4 worm cellular contexts compared by ENCODE assay signal in the genomic region with DNA sequence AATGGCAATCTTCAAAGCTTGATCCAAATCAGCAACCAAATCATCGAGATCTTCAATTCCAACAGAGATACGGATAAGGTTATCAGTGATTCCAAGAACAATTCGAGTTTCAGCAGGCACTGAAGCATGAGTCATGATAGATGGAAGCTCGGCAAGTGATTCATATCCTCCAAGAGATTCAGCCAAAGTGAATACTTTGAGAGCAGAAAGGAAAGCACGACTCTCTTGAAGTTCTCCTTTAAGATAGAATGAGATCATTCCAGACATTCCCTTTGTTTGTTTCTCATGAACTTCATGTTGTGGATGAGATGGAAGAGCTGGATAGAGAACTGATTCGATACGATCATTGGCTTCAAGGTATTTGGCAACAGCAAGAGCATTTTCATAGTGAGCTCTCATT.
TF ChIP-seq lines count a peak whose summit lies in the region.

No protein-coding gene starts in this region.

TF ChIP-seq in whole organism, L2 larva, 48 proteins besides CTCF, POLR2A, EP300 and RAD21:
- peak; percentile 2 for TF ChIP-seq sma-9 (GFP tag; optimal IDR thresholded peaks at IDR 0.05; lab: Kevin White, UChicago)
- no peak for TF ChIP-seq sma-9 (tag; optimal IDR thresholded peaks at IDR 0.05; lab: Kevin White, UChicago)
- TF ChIP-seq gmeb-1 (tag; optimal IDR thresholded peaks at IDR 0.05; lab: Kevin White, UChicago): no peak
TF ChIP-seq in whole organism, L2 larva: peak in this region for 1.

TF ChIP-seq in whole organism, L3 larva, 47 proteins besides CTCF, POLR2A, EP300 and RAD21:
- no peak for TF ChIP-seq snpc-4 (tag; optimal IDR thresholded peaks at IDR 0.05; lab: Kevin White, UChicago)
- peak; percentile 2 for TF ChIP-seq nhr-43 (tag; optimal IDR thresholded peaks at IDR 0.05; lab: Kevin White, UChicago; ENCODE audit: poor library complexity, severe bottlenecking)

TF ChIP-seq in whole organism, L4 larva, 104 proteins besides CTCF, POLR2A, EP300 and RAD21:
- TF ChIP-seq lin-13 (GFP tag; optimal IDR thresholded peaks at IDR 0.05; lab: Kevin White, UChicago): no peak
- peak in 1 of 2 experiments; percentile 98 for TF ChIP-seq unc-62 (GFP tag; optimal IDR thresholded peaks at IDR 0.05 in 1 of 2; lab: Kevin White, UChicago)
- no peak for TF ChIP-seq unc-62 (tag; optimal IDR thresholded peaks at IDR 0.05; lab: Kevin White, UChicago)
- TF ChIP-seq lin-38 (GFP tag; IDR thresholded peaks at IDR 0.05; lab: Robert Waterston, UW): peak; percentile 14; the same call in 1 of the 2 replicates
- TF ChIP-seq lin-15B (tag; optimal IDR thresholded peaks at IDR 0.05; lab: Kevin White, UChicago): no peak
- TF ChIP-seq mdt-29 (GFP tag; IDR thresholded peaks at IDR 0.05; lab: Robert Waterston, UW): no peak
- TF ChIP-seq fkh-10 (GFP tag; optimal IDR thresholded peaks at IDR 0.05; lab: Kevin White, UChicago): no peak

TF ChIP-seq in whole organism, young adult, 124 proteins besides CTCF, POLR2A, EP300 and RAD21:
- TF ChIP-seq nhr-120 (GFP tag; IDR thresholded peaks at IDR 0.05; lab: Robert Waterston, UW) (no peak), Y95B8A.8 (GFP tag; IDR thresholded peaks at IDR 0.05; lab: Robert Waterston, UW) (no peak), him-1 (tag; optimal IDR thresholded peaks at IDR 0.05; lab: Kevin White, UChicago) (peak; percentile 28), B0336.3 (GFP tag; IDR thresholded peaks at IDR 0.05; lab: Robert Waterston, UW) (no peak), nfyb-1 (GFP tag; IDR thresholded peaks at IDR 0.05; lab: Robert Waterston, UW) (no peak), cebp-1 (GFP tag; IDR thresholded peaks at IDR 0.05; lab: Robert Waterston, UW) (no peak), cebp-1 (tag; optimal IDR thresholded peaks at IDR 0.05; lab: Kevin White, UChicago) (no peak), Y56A3A.18 (GFP tag; IDR thresholded peaks at IDR 0.05; lab: Robert Waterston, UW) (no peak), lin-54 (GFP tag; optimal IDR thresholded peaks at IDR 0.05; lab: Kevin White, UChicago) (no peak), mcd-1 (GFP tag; IDR thresholded peaks at IDR 0.05; lab: Robert Waterston, UW) (0 out of 2 replicates have a peak, but pooled peaks have one; percentile 12), ztf-28 (GFP tag; IDR thresholded peaks at IDR 0.05; lab: Robert Waterston, UW) (no peak), B0019.2 (GFP tag; conservative IDR thresholded peaks at IDR 0.05; lab: Robert Waterston, UW) (no peak), zfh-2 (GFP tag; conservative IDR thresholded peaks at IDR 0.05; lab: Robert Waterston, UW) (no peak), egl-44 (GFP tag; IDR thresholded peaks at IDR 0.05; lab: Robert Waterston, UW) (0 out of 2 replicates have a peak, but pooled peaks have one; percentile 17)
TF ChIP-seq in whole organism, young adult: peak in this region for 3.
